Fruit fly (Drosophila melanogaster) whole organism, pupa: ENCODE data around the gene CG6927.

Source experiments
- CG12605 ChIP-seq: fragments of 200-800 bp; sonication (Bioruptor generic); IDR thresholded peaks from 2 replicates; pipeline ENCODE4 v1.3.6; 2022; ENCODE audit warnings: missing biosample characterization, missing genetic modification characterization
- CG34367 ChIP-seq: fragments of 200-800 bp; sonication (Bioruptor generic); optimal IDR thresholded peaks from 2 replicates; lab custom pipeline; 2018; ENCODE audit warnings: missing biosample characterization, mild to moderate bottlenecking, missing genetic modification characterization
- EcR ChIP-seq: fragments of 200-800 bp; sonication (Bioruptor generic); optimal IDR thresholded peaks from 3 replicates; lab custom pipeline; 2019; ENCODE audit warnings: missing biosample characterization, missing genetic modification characterization, mild to moderate bottlenecking, moderate library complexity, missing genetic modification reagents
- Snoo ChIP-seq: fragments of 200-800 bp; sonication (Bioruptor generic); optimal IDR thresholded peaks from 3 replicates; lab custom pipeline; 2017; ENCODE audit warnings: missing biosample characterization, mild to moderate bottlenecking, missing genetic modification characterization, inconsistent platforms

DNA sequence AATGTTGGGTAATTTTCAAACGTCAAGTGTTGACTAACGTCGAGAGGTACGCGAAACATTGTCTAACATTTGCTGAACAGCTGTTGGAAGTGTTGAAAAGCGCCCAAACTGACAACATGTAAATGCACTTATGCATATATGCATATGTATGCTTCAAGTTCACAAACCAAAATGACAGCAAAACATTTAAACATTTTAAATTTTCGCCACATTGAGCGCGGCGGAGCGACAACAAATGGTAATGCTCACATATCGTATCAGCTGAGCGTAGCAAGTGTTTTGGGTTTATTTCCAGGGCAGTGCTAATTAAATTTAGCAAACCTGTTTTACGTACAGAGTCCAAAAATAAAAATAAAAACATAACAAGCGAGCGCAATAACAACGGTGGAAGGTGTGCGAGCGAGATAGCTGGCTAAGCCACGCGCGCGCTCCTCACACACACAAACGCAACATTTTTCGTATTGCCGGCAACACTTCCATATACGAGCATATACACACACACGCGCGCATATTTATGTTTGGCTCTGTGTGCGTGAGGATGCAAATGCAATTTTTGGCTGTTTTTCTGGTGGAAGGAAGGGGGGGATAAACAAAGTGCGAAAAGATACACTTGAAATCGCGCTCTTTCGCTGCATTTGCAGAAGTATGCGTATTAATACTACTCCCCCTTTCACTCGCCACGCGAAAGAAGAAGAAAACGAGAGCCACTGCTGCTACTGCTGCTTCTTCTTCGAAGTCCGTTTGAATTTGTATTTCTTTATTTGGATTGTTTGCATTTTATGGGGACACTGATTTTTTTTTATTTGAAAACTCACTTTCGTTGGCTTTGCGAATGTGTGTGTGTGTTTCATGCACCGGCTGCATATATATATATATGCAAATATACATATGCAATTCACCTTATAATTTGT is 23.7 kb downstream of the CG6927 start:
- TF ChIP-seq EcR (GFP tag; lab: Kevin White, UChicago) (no peak), CG34367 (tag; lab: Kevin White, UChicago) (peak; percentile 27), Snoo (tag; lab: Kevin White, UChicago) (no peak), CG12605 (GFP tag; lab: Robert Waterston, UW) (no peak)
